Worm (Caenorhabditis elegans) whole organism, mixed stage, embryonic: ENCODE data around the gene nuo-4.
A peak's percentile ranks its signal among the peaks of the same experiment; 100 is the strongest.

Experiments
- M03D4.4 ChIP-seq: sonication (generic microtip); optimal IDR thresholded peaks from 2 replicates; lab custom pipeline; 2017; ENCODE audit warnings: mild to moderate bottlenecking, missing genetic modification characterization, missing compliant biosample characterization
- bed-3 ChIP-seq: fragments of 200-800 bp; sonication (Bioruptor generic); optimal IDR thresholded peaks from 3 replicates; lab custom pipeline; 2018; ENCODE audit warnings: mild to moderate bottlenecking, missing genetic modification characterization, moderate library complexity, missing compliant biosample characterization
- blmp-1 ChIP-seq: fragments of 150-350 bp; optimal IDR thresholded peaks from 2 replicates; lab custom pipeline; 2014; ENCODE audit warnings: missing biosample characterization, missing genetic modification characterization
- ceh-39 ChIP-seq: fragments of 150-350 bp; optimal IDR thresholded peaks from 2 replicates; lab custom pipeline; 2014; ENCODE audit warnings: missing biosample characterization, missing genetic modification characterization
- ceh-43 ChIP-seq: fragments of 200-800 bp; sonication (Bioruptor generic); optimal IDR thresholded peaks from 2 replicates; lab custom pipeline; 2018; ENCODE audit warnings: mild to moderate bottlenecking, missing genetic modification characterization, moderate library complexity, missing compliant biosample characterization
- ces-1 ChIP-seq: fragments of 150-350 bp; optimal IDR thresholded peaks from 2 replicates; lab custom pipeline; 2014; ENCODE audit warnings: missing biosample characterization, missing genetic modification reagents, missing genetic modification characterization
- cnd-1 ChIP-seq: fragments of 200-800 bp; sonication (Bioruptor generic); optimal IDR thresholded peaks from 2 replicates; lab custom pipeline; 2018; ENCODE audit warnings: mild to moderate bottlenecking, missing genetic modification characterization, missing compliant biosample characterization
- drap-1 ChIP-seq: fragments of 200-800 bp; sonication (Bioruptor generic); optimal IDR thresholded peaks from 3 replicates; lab custom pipeline; 2018; ENCODE audit warnings: mild to moderate bottlenecking, missing genetic modification characterization, missing compliant biosample characterization
- elt-1 ChIP-seq: sonication (generic microtip); optimal IDR thresholded peaks from 2 replicates; lab custom pipeline; 2017; ENCODE audit warnings: missing genetic modification characterization, mild to moderate bottlenecking, missing compliant biosample characterization, antibody characterized with exemption, moderate library complexity, borderline replicate concordance; ENCODE audit not compliant: insufficient read depth
- elt-3 ChIP-seq: fragments of 150-350 bp; optimal IDR thresholded peaks from 2 replicates; lab custom pipeline; 2014; ENCODE audit warnings: missing biosample characterization, missing genetic modification characterization
- ham-2 ChIP-seq: fragments of 200-800 bp; sonication (Bioruptor generic); optimal IDR thresholded peaks from 2 replicates; lab custom pipeline; 2018; ENCODE audit warnings: mild to moderate bottlenecking, missing genetic modification characterization, missing compliant biosample characterization
- hlh-1 ChIP-seq: fragments of 150-350 bp; optimal IDR thresholded peaks from 2 replicates; lab custom pipeline; 2014; ENCODE audit warnings: missing biosample characterization, missing genetic modification reagents, missing genetic modification characterization
- lin-13 ChIP-seq: fragments of 150-350 bp; optimal IDR thresholded peaks from 2 replicates; lab custom pipeline; 2014; ENCODE audit warnings: missing biosample characterization, missing genetic modification characterization
- lsy-2 ChIP-seq: fragments of 150-350 bp; optimal IDR thresholded peaks from 2 replicates; lab custom pipeline; 2014; ENCODE audit warnings: missing biosample characterization, missing genetic modification characterization
- mep-1 ChIP-seq: fragments of 150-350 bp; optimal IDR thresholded peaks from 2 replicates; lab custom pipeline; 2017; ENCODE audit warnings: missing biosample characterization, missing genetic modification reagents, missing genetic modification characterization, inconsistent platforms
- mls-2 ChIP-seq: sonication (generic microtip); optimal IDR thresholded peaks from 2 replicates; lab custom pipeline; 2016; ENCODE audit warnings: mild to moderate bottlenecking, missing genetic modification characterization, moderate library complexity, missing compliant biosample characterization
- nhr-2 ChIP-seq: fragments of 150-350 bp; optimal IDR thresholded peaks from 2 replicates; lab custom pipeline; 2014; ENCODE audit warnings: missing biosample characterization, missing genetic modification characterization
- nhr-237 ChIP-seq: fragments of 150-350 bp; optimal IDR thresholded peaks from 2 replicates; lab custom pipeline; 2014; ENCODE audit warnings: missing biosample characterization, missing genetic modification characterization
- nhr-28 ChIP-seq: fragments of 150-350 bp; optimal IDR thresholded peaks from 2 replicates; lab custom pipeline; 2014; ENCODE audit warnings: missing biosample characterization, missing genetic modification characterization
- nhr-76 ChIP-seq: sonication (generic microtip); optimal IDR thresholded peaks from 2 replicates; lab custom pipeline; 2017; ENCODE audit warnings: missing biosample characterization, missing genetic modification characterization
- pha-4 ChIP-seq: fragments of 150-350 bp; optimal IDR thresholded peaks from 2 replicates; lab custom pipeline; 2018; ENCODE audit warnings: missing biosample characterization, missing genetic modification reagents, missing genetic modification characterization
- sem-2 ChIP-seq: fragments of 200-800 bp; sonication (Bioruptor generic); optimal IDR thresholded peaks from 2 replicates; lab custom pipeline; 2018; ENCODE audit warnings: mild to moderate bottlenecking, missing genetic modification characterization, missing compliant biosample characterization
- snpc-4 ChIP-seq: fragments of 150-350 bp; optimal IDR thresholded peaks from 2 replicates; lab custom pipeline; 2014; ENCODE audit warnings: missing biosample characterization, missing genetic modification characterization
- sptf-1 ChIP-seq: sonication (generic microtip); optimal IDR thresholded peaks from 2 replicates; lab custom pipeline; 2017; ENCODE audit warnings: mild to moderate bottlenecking, missing genetic modification characterization, moderate library complexity, missing compliant biosample characterization
- tbx-8 ChIP-seq: fragments of 200-800 bp; sonication (Bioruptor generic); optimal IDR thresholded peaks from 2 replicates; lab custom pipeline; 2018; ENCODE audit warnings: mild to moderate bottlenecking, missing genetic modification characterization, moderate library complexity, missing compliant biosample characterization
- unc-120 ChIP-seq: sonication (generic microtip); optimal IDR thresholded peaks from 2 replicates; lab custom pipeline; 2017; ENCODE audit warnings: missing genetic modification characterization, missing compliant biosample characterization; ENCODE audit not compliant: poor library complexity, severe bottlenecking
- unc-39 ChIP-seq: fragments of 150-350 bp; optimal IDR thresholded peaks from 2 replicates; lab custom pipeline; 2014; ENCODE audit warnings: missing biosample characterization, missing genetic modification characterization
- unc-62 ChIP-seq: fragments of 150-350 bp; optimal IDR thresholded peaks from 2 replicates; lab custom pipeline; 2014; ENCODE audit warnings: missing biosample characterization, missing genetic modification reagents, missing genetic modification characterization
- zip-8 ChIP-seq: fragments of 150-350 bp; optimal IDR thresholded peaks from 2 replicates; lab custom pipeline; 2014; ENCODE audit warnings: missing biosample characterization, missing genetic modification characterization
- ztf-11 ChIP-seq: fragments of 150-350 bp; optimal IDR thresholded peaks from 2 replicates; lab custom pipeline; 2014; ENCODE audit warnings: missing biosample characterization, missing genetic modification characterization

nuo-4 gene

DNA sequence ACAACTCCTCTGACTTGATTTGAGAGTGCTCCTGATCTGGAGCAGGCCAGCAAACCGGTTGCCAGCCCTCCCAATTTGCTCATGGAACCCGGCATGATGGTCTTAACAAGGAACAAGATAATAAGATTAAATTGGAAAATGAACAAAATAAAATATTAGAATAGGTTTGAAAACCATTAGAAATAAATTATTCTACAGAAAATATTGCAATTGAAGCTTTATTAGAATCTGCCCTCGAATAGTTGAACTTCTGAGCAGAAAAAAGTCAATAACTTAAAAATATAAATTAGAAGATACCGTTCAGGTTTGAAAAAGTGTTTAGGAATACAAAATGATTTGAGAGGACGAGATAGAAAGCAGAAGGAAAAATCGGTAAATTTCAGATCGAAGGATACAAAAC lies at the start of gene nuo-4:
Gene nuo-4 (minus strand): TSS at position 101 of the 400 bp plus-strand sequence.
- no peak for TF ChIP-seq unc-62
- no peak for TF ChIP-seq lsy-2 (tag; lab: Kevin White, UChicago)
- no peak for TF ChIP-seq elt-3 (tag; lab: Kevin White, UChicago)
- no peak for TF ChIP-seq cnd-1 (tag; lab: Kevin White, UChicago)
- no peak for TF ChIP-seq pha-4 (tag; lab: Kevin White, UChicago)

DNA sequence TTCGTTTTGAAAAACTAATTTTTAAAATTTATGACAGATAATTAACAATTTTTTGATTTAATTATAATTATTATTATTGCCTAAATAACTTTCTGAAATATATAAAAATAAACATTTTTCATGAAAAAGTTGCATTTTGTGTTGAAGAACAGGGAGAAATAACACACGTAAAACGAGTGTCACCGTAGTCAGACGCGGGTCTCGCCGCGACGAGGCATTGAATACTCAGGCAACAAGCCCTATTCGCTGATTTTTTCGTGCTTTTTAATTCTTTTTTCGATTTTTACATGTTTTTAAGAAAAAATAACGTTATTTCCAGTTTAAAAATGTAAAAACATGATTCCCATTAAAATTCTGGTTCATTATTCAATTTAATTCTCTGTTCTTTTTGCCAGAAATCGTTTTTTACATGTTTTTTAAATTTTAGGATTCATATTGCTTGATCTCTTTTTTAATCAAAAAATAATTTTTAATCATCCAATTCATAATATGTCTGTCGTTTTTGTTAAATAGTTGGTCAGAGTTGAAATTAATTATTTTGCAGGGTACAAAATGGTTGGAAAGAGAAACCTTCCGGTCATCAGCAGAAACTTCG lies 49.4 kb upstream of the nuo-4 start, which contains the start of gene rpl-6:
Gene rpl-6 (plus strand): TSS at position 545 of the 595 bp plus-strand sequence.
- peak; percentile 86 for TF ChIP-seq lin-13 (tag; lab: Kevin White, UChicago)
- TF ChIP-seq mep-1 (tag; lab: Kevin White, UChicago), result peak; percentile 99
- TF ChIP-seq unc-120 (tag; lab: Kevin White, UChicago), result peak; percentile 67
- peak; percentile 64 for TF ChIP-seq ces-1 (GFP tag; lab: Kevin White, UChicago)
- TF ChIP-seq lsy-2 (tag; lab: Kevin White, UChicago), result peak; percentile 99
- TF ChIP-seq elt-1 (tag; lab: Kevin White, UChicago), result no peak
- peak; percentile 50 for TF ChIP-seq hlh-1 (tag; lab: Kevin White, UChicago)
- TF ChIP-seq sptf-1 (tag; lab: Kevin White, UChicago), result peak; percentile 55
- no peak for TF ChIP-seq mls-2 (tag; lab: Kevin White, UChicago)
- TF ChIP-seq ceh-39 (tag; lab: Kevin White, UChicago), result peak; percentile 75
- no peak for TF ChIP-seq nhr-76
- peak; percentile 89 for TF ChIP-seq nhr-237 (tag; lab: Kevin White, UChicago)
- TF ChIP-seq ztf-11 (tag; lab: Kevin White, UChicago), result no peak
- TF ChIP-seq ham-2 (GFP tag; lab: Kevin White, UChicago), result peak; percentile 52
- peak; percentile 89 for TF ChIP-seq pha-4 (tag; lab: Kevin White, UChicago)
- TF ChIP-seq snpc-4 (tag; lab: Kevin White, UChicago), result no peak
- TF ChIP-seq nhr-28 (tag; lab: Kevin White, UChicago), result no peak
- TF ChIP-seq sem-2, result no peak
- no peak for TF ChIP-seq blmp-1
- no peak for TF ChIP-seq nhr-2 (tag; lab: Kevin White, UChicago)
- no peak for TF ChIP-seq M03D4.4 (tag; lab: Kevin White, UChicago)
- TF ChIP-seq unc-62, result peak; percentile 1

DNA sequence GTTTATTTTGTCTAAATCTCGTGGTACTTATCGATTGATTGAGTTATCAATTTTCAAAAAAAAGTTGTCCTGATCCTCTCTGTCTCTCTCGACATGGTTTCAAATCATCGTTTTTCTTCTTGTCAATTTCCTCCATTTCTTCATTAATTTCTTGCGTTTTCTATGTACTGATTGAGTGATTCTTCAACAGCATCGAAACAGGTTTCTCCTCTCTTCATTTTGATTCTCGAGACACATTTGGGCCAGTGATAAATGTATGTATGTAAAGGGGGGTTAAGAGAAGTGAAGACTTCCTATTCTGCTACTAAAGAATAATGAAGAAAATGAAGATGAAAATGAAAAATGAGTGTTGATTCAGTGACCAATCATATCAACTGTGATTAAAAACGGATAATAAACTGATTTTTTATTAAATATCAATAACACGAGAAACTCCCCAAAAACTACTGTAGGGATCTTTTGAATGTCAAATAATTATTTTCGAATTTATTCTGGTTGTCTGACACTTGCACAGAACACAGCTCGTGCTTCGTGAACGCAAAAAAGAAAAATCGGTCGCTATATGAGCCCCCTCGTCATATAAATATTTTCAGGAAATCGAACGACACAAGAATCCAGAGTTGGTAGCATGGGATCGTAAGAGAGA lies 44.6 kb upstream of the nuo-4 start:
- no peak for TF ChIP-seq pha-4 (tag; lab: Kevin White, UChicago)
- no peak for TF ChIP-seq elt-3 (tag; lab: Kevin White, UChicago)
- TF ChIP-seq bed-3 (GFP tag; lab: Kevin White, UChicago), result no peak
- no peak for TF ChIP-seq mls-2 (tag; lab: Kevin White, UChicago)
- no peak for TF ChIP-seq nhr-28 (tag; lab: Kevin White, UChicago)
- no peak for TF ChIP-seq unc-120 (tag; lab: Kevin White, UChicago)
- TF ChIP-seq elt-1 (tag; lab: Kevin White, UChicago), result no peak
- TF ChIP-seq unc-62, result no peak
- no peak for TF ChIP-seq ces-1 (GFP tag; lab: Kevin White, UChicago)

DNA sequence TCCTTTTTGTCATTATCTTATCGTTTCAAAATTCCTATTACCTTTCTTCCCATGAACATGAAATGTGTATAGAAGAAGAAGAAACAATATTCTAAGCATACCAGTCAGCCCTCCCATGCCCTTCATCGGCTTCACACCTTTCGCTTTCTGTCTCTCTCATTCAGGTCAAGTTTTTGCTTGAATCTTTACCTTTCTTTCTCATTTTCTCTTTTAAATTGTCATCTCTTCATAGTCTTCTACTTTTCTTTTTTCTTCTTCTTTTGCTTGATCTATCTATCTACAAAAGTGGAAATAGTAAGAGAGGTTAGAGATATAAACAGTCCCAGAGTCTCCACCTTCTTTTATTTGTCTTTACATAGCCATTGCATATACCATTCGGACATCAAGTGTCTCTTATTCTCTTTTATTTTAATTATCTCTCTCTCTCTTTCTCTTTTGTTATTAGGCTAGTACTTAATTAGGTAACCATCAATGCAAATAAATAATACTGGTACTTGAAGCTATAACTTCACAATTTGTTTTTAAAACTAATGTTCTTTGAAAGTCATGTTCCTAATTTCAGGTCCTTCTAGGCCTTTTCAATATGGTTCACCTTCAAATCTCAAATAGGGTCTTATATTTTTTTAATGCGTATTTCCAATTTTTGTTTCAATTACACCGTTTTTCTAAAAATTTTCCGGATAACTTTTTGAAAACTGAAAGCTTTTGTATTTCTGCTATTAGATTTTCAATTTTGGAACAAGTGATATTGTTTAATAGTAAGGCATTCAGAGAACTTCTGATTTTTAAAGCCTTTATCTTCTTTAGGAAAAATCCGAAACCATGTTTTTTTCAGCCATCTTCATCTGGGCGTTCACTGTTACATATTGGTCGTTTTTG lies 43.0 kb upstream of the nuo-4 start, which contains the start of gene dpy-31:
Gene dpy-31 (plus strand): TSS at position 829 of the 879 bp plus-strand sequence.
- no peak for TF ChIP-seq bed-3 (GFP tag; lab: Kevin White, UChicago)
- TF ChIP-seq ces-1 (GFP tag; lab: Kevin White, UChicago), result no peak
- TF ChIP-seq unc-39 (tag; lab: Kevin White, UChicago), result no peak
- no peak for TF ChIP-seq mls-2 (tag; lab: Kevin White, UChicago)
- no peak for TF ChIP-seq cnd-1 (tag; lab: Kevin White, UChicago)
- TF ChIP-seq drap-1 (GFP tag; lab: Kevin White, UChicago), result no peak
- no peak for TF ChIP-seq tbx-8 (GFP tag; lab: Kevin White, UChicago)
- no peak for TF ChIP-seq ceh-39 (tag; lab: Kevin White, UChicago)
- TF ChIP-seq blmp-1, result peak; percentile 93
- TF ChIP-seq ceh-43, result no peak
- no peak for TF ChIP-seq zip-8
- TF ChIP-seq elt-3 (tag; lab: Kevin White, UChicago), result peak; percentile 24
- peak; percentile 19 for TF ChIP-seq ham-2 (GFP tag; lab: Kevin White, UChicago)
